Fruit fly (Drosophila melanogaster) Kc167 (cell line): ENCODE data around the gene FoxK.

Experiments used
- Myc ChIP-seq: fragments of >200 bp; optimal IDR thresholded peaks from 2 replicates; lab custom pipeline; 2017; ENCODE audit warnings: missing external identifiers
- Sin3A ChIP-seq: fragments of >200 bp; optimal IDR thresholded peaks from 2 replicates; lab custom pipeline; 2018; ENCODE audit warnings: missing external identifiers
- h ChIP-seq: fragments of >200 bp; optimal IDR thresholded peaks from 3 replicates; lab custom pipeline; 2018; ENCODE audit warnings: missing external identifiers
- psq ChIP-seq: fragments of >200 bp; optimal IDR thresholded peaks from 2 replicates; lab custom pipeline; 2017; ENCODE audit warnings: missing external identifiers
- ttk ChIP-seq: sonication (Bioruptor generic); optimal IDR thresholded peaks from 2 replicates; lab custom pipeline; 2017; ENCODE audit warnings: missing external identifiers

- TF ChIP-seq h (lab: Kevin White, UChicago) (no peak), psq (no peak), Myc (lab: Kevin White, UChicago) (no peak), ttk (lab: Kevin White, UChicago) (no peak), Sin3A (lab: Kevin White, UChicago) (no peak)
These were observed 2.9 kb downstream of the FoxK start for dm6 chr3L:11117733-11118132.
